Fruit fly (Drosophila melanogaster): ENCODE data around the gene CG44002.

DNA sequence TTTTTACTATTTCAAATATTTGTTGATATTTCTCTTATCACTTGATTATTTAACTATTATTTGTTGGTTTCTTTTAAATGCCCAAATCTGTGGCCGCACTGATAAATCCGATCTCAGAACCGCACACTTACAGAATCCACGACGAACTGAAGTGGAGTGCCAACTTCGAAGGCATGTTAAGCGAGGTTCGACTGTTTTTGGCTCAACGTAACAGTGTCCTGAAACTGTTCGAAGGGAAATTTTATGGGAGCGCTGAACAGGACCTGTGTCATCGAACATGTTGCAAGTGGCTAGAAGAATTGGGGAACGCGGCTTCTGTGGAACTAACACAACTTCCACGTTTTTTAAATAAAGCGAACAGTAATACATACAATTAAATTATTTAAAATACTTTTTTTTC, 28.7 kb upstream of the CG44002 start:
- TF ChIP-seq MBD-R2 (GFP tag; IDR thresholded peaks at IDR 0.05) (no peak), CG8478 (optimal IDR thresholded peaks at IDR 0.05) (no peak), sens (GFP tag) (no peak), Neu2 (GFP tag; optimal IDR thresholded peaks at IDR 0.05; ENCODE audit: borderline replicate concordance) (no peak), fd96Cb (tag; optimal IDR thresholded peaks at IDR 0.05) (no peak), unc-4 (GFP tag; IDR thresholded peaks at IDR 0.05; ENCODE audit: partially characterized antibody) (no peak), ind (GFP tag; optimal IDR thresholded peaks at IDR 0.05) (no peak), Myb (GFP tag; optimal IDR thresholded peaks at IDR 0.05) (no peak)
